Fruit fly (Drosophila melanogaster): ENCODE results near the gene Or1a.

Gene Or1a

dm6 chrX:339866-340571 lies 25.1 kb downstream of the Or1a start (continued):
- peak in 1 of 2 experiments; percentile 12 for TF ChIP-seq ss (GFP tag; optimal IDR thresholded peaks at IDR 0.05)
- TF ChIP-seq Sox14 (GFP tag; optimal IDR thresholded peaks at IDR 0.05), result peak; percentile 12
- TF ChIP-seq Gug (GFP tag; IDR thresholded peaks at IDR 0.05), result no peak
- no peak for TF ChIP-seq dsx (GFP tag; optimal IDR thresholded peaks at IDR 0.05; ENCODE audit: poor library complexity, severe bottlenecking)
- no peak for TF ChIP-seq CG9139 (GFP tag; optimal IDR thresholded peaks at IDR 0.05)
- no peak for TF ChIP-seq Blimp-1 (GFP tag; optimal IDR thresholded peaks at IDR 0.05)
- TF ChIP-seq acj6 (GFP tag; optimal IDR thresholded peaks at IDR 0.05), result peak; percentile 47
- no peak for TF ChIP-seq CG6854 (GFP tag; optimal IDR thresholded peaks at IDR 0.05)
- peak; percentile 49; the same call in 1 of the 3 replicates for TF ChIP-seq CG8119 (GFP tag; IDR thresholded peaks at IDR 0.05)
- peak; percentile 86 for TF ChIP-seq Eip78C (GFP tag)
- peak; percentile 54 for TF ChIP-seq Eip75B (GFP tag; optimal IDR thresholded peaks at IDR 0.05)
- TF ChIP-seq CG3032 (tag; optimal IDR thresholded peaks at IDR 0.05), result peak; percentile 10
- TF ChIP-seq net (GFP tag; optimal IDR thresholded peaks at IDR 0.05), result peak; percentile 29
- TF ChIP-seq CG11294 (GFP tag; IDR thresholded peaks at IDR 0.05), result no peak
- peak; percentile 59; the same call in 2 of the 3 replicates for TF ChIP-seq CG6163 (GFP tag; IDR thresholded peaks at IDR 0.05)
- no peak for TF ChIP-seq CG7368 (GFP tag; optimal IDR thresholded peaks at IDR 0.05)

DNA sequence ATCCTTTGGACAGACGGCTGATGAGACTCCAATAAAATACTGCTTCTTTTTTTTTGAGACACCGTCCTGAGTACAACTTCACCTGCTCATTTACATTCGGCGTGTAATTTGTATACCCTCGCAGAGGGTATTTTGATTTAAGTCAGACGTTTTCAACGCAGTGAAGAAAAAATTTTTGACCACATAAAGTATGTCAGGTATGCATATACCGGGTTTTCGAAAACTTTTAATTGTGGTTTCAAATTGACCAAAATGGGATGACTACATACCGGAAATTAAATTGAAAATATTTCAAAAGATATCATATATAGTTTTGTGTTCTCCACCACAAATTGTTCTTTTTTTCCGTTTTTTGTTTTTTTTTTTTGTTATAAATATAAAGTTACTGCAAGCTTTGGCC lies 25.9 kb downstream of the Or1a start:
- peak; percentile 3 for TF ChIP-seq cyc (GFP tag; optimal IDR thresholded peaks at IDR 0.05)
- no peak for TF ChIP-seq CG1621 (tag; optimal IDR thresholded peaks at IDR 0.05)
- peak; percentile 23 for TF ChIP-seq CG10631 (GFP tag; optimal IDR thresholded peaks at IDR 0.05)
- no peak for TF ChIP-seq CG11294 (GFP tag; IDR thresholded peaks at IDR 0.05)
- peak; percentile 37 for TF ChIP-seq OdsH (GFP tag; optimal IDR thresholded peaks at IDR 0.05)
- TF ChIP-seq Ets96B (tag; optimal IDR thresholded peaks at IDR 0.05), result no peak
- no peak for TF ChIP-seq Met (GFP tag; optimal IDR thresholded peaks at IDR 0.05)
- TF ChIP-seq ss (GFP tag; optimal IDR thresholded peaks at IDR 0.05), result peak in 1 of 2 experiments; percentile 49
- TF ChIP-seq Sox15 (GFP tag; optimal IDR thresholded peaks at IDR 0.05), result peak; percentile 34
- no peak for TF ChIP-seq CG6276 (GFP tag; optimal IDR thresholded peaks at IDR 0.05)
- no peak for TF ChIP-seq Hr38 (GFP tag; optimal IDR thresholded peaks at IDR 0.05)
- no peak for TF ChIP-seq CG8319 (GFP tag; optimal IDR thresholded peaks at IDR 0.05)
- TF ChIP-seq Sox102F (GFP tag; optimal IDR thresholded peaks at IDR 0.05), result no peak
- no peak for TF ChIP-seq CG16779 (tag; optimal IDR thresholded peaks at IDR 0.05)
- TF ChIP-seq CG11762 (GFP tag; optimal IDR thresholded peaks at IDR 0.05; ENCODE audit: insufficient read depth), result peak; percentile 2
- peak; percentile 49 for TF ChIP-seq CG8632 (GFP tag; optimal IDR thresholded peaks at IDR 0.05)
- TF ChIP-seq fd59A (GFP tag; optimal IDR thresholded peaks at IDR 0.05), result no peak
- no peak for TF ChIP-seq spab (GFP tag; optimal IDR thresholded peaks at IDR 0.05)
- peak; percentile 25 for TF ChIP-seq esn (GFP tag; optimal IDR thresholded peaks at IDR 0.05)
- TF ChIP-seq lz (GFP tag; optimal IDR thresholded peaks at IDR 0.05), result peak; percentile 23
- peak; percentile 31 for TF ChIP-seq CG7368 (GFP tag; optimal IDR thresholded peaks at IDR 0.05)
- TF ChIP-seq CG10669 (GFP tag; optimal IDR thresholded peaks at IDR 0.05), result no peak
- TF ChIP-seq CG6808 (GFP tag; optimal IDR thresholded peaks at IDR 0.05), result no peak
- no peak for TF ChIP-seq Ets21C (GFP tag; optimal IDR thresholded peaks at IDR 0.05)
- peak; percentile 51 for TF ChIP-seq CG3919 (GFP tag; optimal IDR thresholded peaks at IDR 0.05)
- peak; percentile 47 for TF ChIP-seq CG34406 (GFP tag; optimal IDR thresholded peaks at IDR 0.05)
- peak; percentile 31 for TF ChIP-seq topi (GFP tag; optimal IDR thresholded peaks at IDR 0.05)
- peak; percentile 8 for TF ChIP-seq Hr39 (GFP tag; optimal IDR thresholded peaks at IDR 0.05)
- no peak for TF ChIP-seq vri (GFP tag; optimal IDR thresholded peaks at IDR 0.05)
- no peak for TF ChIP-seq salr (GFP tag; optimal IDR thresholded peaks at IDR 0.05)
- no peak for TF ChIP-seq CG32006 (GFP tag; optimal IDR thresholded peaks at IDR 0.05)
- TF ChIP-seq achi (GFP tag; optimal IDR thresholded peaks at IDR 0.05), result peak; percentile 8
- no peak for TF ChIP-seq CG6854 (GFP tag; optimal IDR thresholded peaks at IDR 0.05)
- TF ChIP-seq CG9139 (GFP tag; optimal IDR thresholded peaks at IDR 0.05), result no peak
- peak; percentile 21 for TF ChIP-seq Smox (GFP tag; optimal IDR thresholded peaks at IDR 0.05)
- peak; percentile 14 for TF ChIP-seq CG11902 (GFP tag; optimal IDR thresholded peaks at IDR 0.05)
- TF ChIP-seq fkh (GFP tag; optimal IDR thresholded peaks at IDR 0.05), result no peak
- TF ChIP-seq Eip75B (GFP tag; optimal IDR thresholded peaks at IDR 0.05), result peak; percentile 6
- TF ChIP-seq CG15336 (GFP tag; IDR thresholded peaks at IDR 0.05), result no peak
